Fruit fly (Drosophila melanogaster): ENCODE measurements around the gene CG34043.

CG34043 gene

dm6 chr2L:10303786-10304185 is 23.1 kb upstream of the CG34043 start, which contains the start of gene nmd (continued):
- no peak for TF ChIP-seq CG7963 (GFP tag; IDR thresholded peaks at IDR 0.05; ENCODE audit: partially characterized antibody)
- TF ChIP-seq pan (optimal IDR thresholded peaks at IDR 0.05), result no peak
- TF ChIP-seq pan (GFP tag; optimal IDR thresholded peaks at IDR 0.05 in 1 of 2, IDR thresholded peaks at IDR 0.05 in 1 of 2), result no peak
- TF ChIP-seq cwo (GFP tag; optimal IDR thresholded peaks at IDR 0.05), result no peak
- TF ChIP-seq CG13624 (GFP tag; optimal IDR thresholded peaks at IDR 0.05), result no peak
- TF ChIP-seq CG6254 (GFP tag; optimal IDR thresholded peaks at IDR 0.05), result no peak
- TF ChIP-seq CG3995 (GFP tag; optimal IDR thresholded peaks at IDR 0.05), result no peak
- TF ChIP-seq Lim3 (GFP tag; IDR thresholded peaks at IDR 0.05), result no peak
- no peak for TF ChIP-seq Dip3 (GFP tag; optimal IDR thresholded peaks at IDR 0.05)
- TF ChIP-seq CG7839 (tag; optimal IDR thresholded peaks at IDR 0.05), result peak; percentile 2
- no peak for TF ChIP-seq ems (GFP tag; optimal IDR thresholded peaks at IDR 0.05)
- TF ChIP-seq Lpt (GFP tag; optimal IDR thresholded peaks at IDR 0.05), result no peak
- no peak for TF ChIP-seq luna (GFP tag; optimal IDR thresholded peaks at IDR 0.05)
- TF ChIP-seq Camta (GFP tag; optimal IDR thresholded peaks at IDR 0.05), result no peak
- no peak for TF ChIP-seq Hmx (GFP tag; optimal IDR thresholded peaks at IDR 0.05)
- TF ChIP-seq tup (GFP tag; optimal IDR thresholded peaks at IDR 0.05), result no peak
- TF ChIP-seq CG14860 (GFP tag; IDR thresholded peaks at IDR 0.05; ENCODE audit: partially characterized antibody), result no peak
- TF ChIP-seq CG9876 (GFP tag; optimal IDR thresholded peaks at IDR 0.05), result no peak
- no peak for TF ChIP-seq tll (GFP tag; optimal IDR thresholded peaks at IDR 0.05)
- peak; percentile 47 for TF ChIP-seq Sry-δ (GFP tag; optimal IDR thresholded peaks at IDR 0.05)
- TF ChIP-seq exex (tag; optimal IDR thresholded peaks at IDR 0.05), result no peak
- peak; percentile 32 for TF ChIP-seq Hmr (GFP tag; optimal IDR thresholded peaks at IDR 0.05)
- TF ChIP-seq CG6689 (GFP tag; IDR thresholded peaks at IDR 0.05), result no peak
- TF ChIP-seq GATAe (GFP tag; conservative IDR thresholded peaks at IDR 0.05), result no peak
- peak; percentile 59 for TF ChIP-seq Dref (GFP tag; IDR thresholded peaks at IDR 0.05)
- TF ChIP-seq dan (GFP tag; IDR thresholded peaks at IDR 0.05), result no peak
- no peak for TF ChIP-seq Gsc (GFP tag; IDR thresholded peaks at IDR 0.05)
- TF ChIP-seq ranshi (GFP tag; IDR thresholded peaks at IDR 0.05), result no peak
- no peak for TF ChIP-seq CG7271 (tag; optimal IDR thresholded peaks at IDR 0.05)
- peak; percentile 6 for TF ChIP-seq grau (tag; optimal IDR thresholded peaks at IDR 0.05)
- TF ChIP-seq usp (GFP tag; optimal IDR thresholded peaks at IDR 0.05), result no peak
- peak; percentile 20 for TF ChIP-seq NfI (GFP tag; optimal IDR thresholded peaks at IDR 0.05)
- TF ChIP-seq CG12299 (tag; optimal IDR thresholded peaks at IDR 0.05), result no peak
- TF ChIP-seq Gug (GFP tag; IDR thresholded peaks at IDR 0.05), result no peak
- TF ChIP-seq nau (GFP tag; optimal IDR thresholded peaks at IDR 0.05), result no peak
- TF ChIP-seq shn (GFP tag; optimal IDR thresholded peaks at IDR 0.05), result no peak
- no peak for TF ChIP-seq Bdp1 (GFP tag; optimal IDR thresholded peaks at IDR 0.05)
- TF ChIP-seq CG4707 (GFP tag; optimal IDR thresholded peaks at IDR 0.05), result no peak
- no peak for TF ChIP-seq Med (GFP tag)
- peak; percentile 51 for TF ChIP-seq Max (GFP tag; optimal IDR thresholded peaks at IDR 0.05)
- no peak for TF ChIP-seq insv (GFP tag; optimal IDR thresholded peaks at IDR 0.05)
- TF ChIP-seq onecut (GFP tag; IDR thresholded peaks at IDR 0.05), result peak; percentile 32; the same call in 1 of the 2 replicates
- TF ChIP-seq gro (GFP tag; optimal IDR thresholded peaks at IDR 0.05), result no peak
- TF ChIP-seq vfl (GFP tag; optimal IDR thresholded peaks at IDR 0.05), result no peak
- no peak for TF ChIP-seq yki (optimal IDR thresholded peaks at IDR 0.05)
- TF ChIP-seq CG18262 (tag; optimal IDR thresholded peaks at IDR 0.05), result no peak
- TF ChIP-seq trh (GFP tag; optimal IDR thresholded peaks at IDR 0.05), result no peak
- no peak for TF ChIP-seq cad (GFP tag; optimal IDR thresholded peaks at IDR 0.05)
- TF ChIP-seq CG4424 (GFP tag; optimal IDR thresholded peaks at IDR 0.05), result no peak
- peak; percentile 13 for TF ChIP-seq CG17829 (tag; optimal IDR thresholded peaks at IDR 0.05)
- peak; percentile 91 for TF ChIP-seq CG17385 (GFP tag; optimal IDR thresholded peaks at IDR 0.05)
- no peak for TF ChIP-seq CG32767 (GFP tag; IDR thresholded peaks at IDR 0.05)
- TF ChIP-seq Ptx1 (GFP tag; IDR thresholded peaks at IDR 0.05), result 0 out of 2 replicates have a peak, but pooled peaks have one; percentile 13
